Worm (Caenorhabditis elegans): ENCODE measurements around the gene ZK470.14.
A peak's percentile ranks its signal among the peaks of the same experiment; 100 is the strongest.

Gene ZK470.14

DNA sequence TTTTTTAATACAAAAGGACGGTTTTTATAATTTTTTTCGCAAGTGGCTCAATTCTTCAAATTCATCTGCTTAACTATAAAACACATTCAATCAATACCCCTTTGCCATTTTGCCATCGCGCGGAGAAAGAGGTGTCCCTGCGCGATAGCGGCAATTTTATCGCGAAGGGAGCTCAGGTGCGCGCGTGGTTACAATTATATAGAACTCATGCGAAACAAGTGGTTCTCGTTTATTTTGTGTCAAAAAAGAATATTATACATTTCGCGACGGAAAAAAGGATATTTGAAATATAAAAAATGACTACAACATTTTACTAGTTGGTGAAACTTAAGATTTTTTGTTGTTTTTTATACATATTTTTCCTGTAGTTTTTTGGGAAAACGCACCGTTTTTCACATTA is 41.9 kb downstream of the ZK470.14 start (continued):
- TF ChIP-seq akir-1 (GFP tag; optimal IDR thresholded peaks at IDR 0.05): peak; percentile 77
- peak; percentile 80 for TF ChIP-seq nhr-179 (tag; optimal IDR thresholded peaks at IDR 0.05)
- peak; percentile 6 for TF ChIP-seq F49E8.2 (tag; optimal IDR thresholded peaks at IDR 0.05; ENCODE audit: insufficient read depth)
- peak; percentile 90 for TF ChIP-seq madf-3 (GFP tag; IDR thresholded peaks at IDR 0.05)
- peak; percentile 87 for TF ChIP-seq ccch-3 (GFP tag; optimal IDR thresholded peaks at IDR 0.05)
- peak; percentile 78 for TF ChIP-seq pha-4 (tag; optimal IDR thresholded peaks at IDR 0.05)
- TF ChIP-seq gei-17 (GFP tag; optimal IDR thresholded peaks at IDR 0.05): peak; percentile 98
- TF ChIP-seq mcd-1 (GFP tag; IDR thresholded peaks at IDR 0.05): peak; percentile 92
- no peak for TF ChIP-seq mxl-1 (tag; optimal IDR thresholded peaks at IDR 0.05)
- no peak for TF ChIP-seq ama-1 (optimal IDR thresholded peaks at IDR 0.05)
- TF ChIP-seq ama-1 (GFP tag; optimal IDR thresholded peaks at IDR 0.05): peak; percentile 26 to 68
- 0 out of 2 replicates have a peak, but pooled peaks have one; percentile 35 for TF ChIP-seq sea-2 (GFP tag; IDR thresholded peaks at IDR 0.05)
- TF ChIP-seq B0261.1 (tag; optimal IDR thresholded peaks at IDR 0.05): peak; percentile 49
- TF ChIP-seq B0336.3 (GFP tag; IDR thresholded peaks at IDR 0.05): peak; percentile 98
- peak; percentile 41 for TF ChIP-seq madf-6 (GFP tag; IDR thresholded peaks at IDR 0.05)
- peak; percentile 59; the same call in 1 of the 2 replicates for TF ChIP-seq Y95B8A.8 (GFP tag; IDR thresholded peaks at IDR 0.05)
- TF ChIP-seq dpl-1 (GFP tag; optimal IDR thresholded peaks at IDR 0.05): no peak
- TF ChIP-seq ztf-25 (GFP tag; IDR thresholded peaks at IDR 0.05): no peak
- peak; percentile 34 for TF ChIP-seq lsy-27 (tag; optimal IDR thresholded peaks at IDR 0.05; ENCODE audit: borderline replicate concordance, insufficient read depth)
- TF ChIP-seq Y67H2A.10 (GFP tag; conservative IDR thresholded peaks at IDR 0.05): 0 out of 2 replicates have a peak, but pooled peaks have one; percentile 34
- peak; percentile 98 for TF ChIP-seq nfyb-1 (GFP tag; IDR thresholded peaks at IDR 0.05)
- TF ChIP-seq lir-1 (GFP tag; conservative IDR thresholded peaks at IDR 0.05): peak; percentile 96
- TF ChIP-seq snpc-3.4 (tag; optimal IDR thresholded peaks at IDR 0.05): peak; percentile 12
- TF ChIP-seq zfh-2 (GFP tag; conservative IDR thresholded peaks at IDR 0.05): peak; percentile 95
- TF ChIP-seq ZK185.1 (tag; optimal IDR thresholded peaks at IDR 0.05; ENCODE audit: poor library complexity, severe bottlenecking): peak; percentile 98
- peak; percentile 97 for TF ChIP-seq F37B4.10 (GFP tag; IDR thresholded peaks at IDR 0.05)
- no peak for TF ChIP-seq bed-2 (GFP tag; IDR thresholded peaks at IDR 0.05)
- TF ChIP-seq F22D6.2 (tag; optimal IDR thresholded peaks at IDR 0.05): peak; percentile 96
- peak; percentile 85 for TF ChIP-seq ceh-100 (GFP tag; IDR thresholded peaks at IDR 0.05)
- TF ChIP-seq D2030.7 (GFP tag; IDR thresholded peaks at IDR 0.05): no peak
- peak; percentile 80; the same call in 1 of the 2 replicates for TF ChIP-seq ceh-40 (GFP tag; IDR thresholded peaks at IDR 0.05)
- TF ChIP-seq lin-35 (GFP tag; optimal IDR thresholded peaks at IDR 0.05): peak in 2 of 3 experiments; percentile 80 to 99
- TF ChIP-seq aptf-2 (GFP tag; conservative IDR thresholded peaks at IDR 0.05): 0 out of 2 replicates have a peak, but pooled peaks have one; percentile 57
- no peak for TF ChIP-seq hrde-1 (tag; optimal IDR thresholded peaks at IDR 0.05; ENCODE audit: borderline replicate concordance)
- peak; percentile 95 for TF ChIP-seq T07F8.4 (tag; optimal IDR thresholded peaks at IDR 0.05)
- TF ChIP-seq F10E7.11 (tag; optimal IDR thresholded peaks at IDR 0.05): peak; percentile 97
- TF ChIP-seq F33H1.4 (GFP tag; IDR thresholded peaks at IDR 0.05): peak; percentile 36; the same call in 1 of the 2 replicates
- TF ChIP-seq snpc-1.3 (tag; optimal IDR thresholded peaks at IDR 0.05; ENCODE audit: insufficient read depth): peak; percentile 75
- TF ChIP-seq efl-1 (GFP tag; optimal IDR thresholded peaks at IDR 0.05): no peak
- TF ChIP-seq K12H6.12 (tag; optimal IDR thresholded peaks at IDR 0.05): peak; percentile 98
- TF ChIP-seq pbrm-1 (GFP tag; IDR thresholded peaks at IDR 0.05): peak; percentile 97
- TF ChIP-seq hmg-1.2 (GFP tag; IDR thresholded peaks at IDR 0.05): peak; percentile 90
- peak; percentile 91 for TF ChIP-seq lin-54 (GFP tag; optimal IDR thresholded peaks at IDR 0.05)
- TF ChIP-seq ztf-18 (tag; optimal IDR thresholded peaks at IDR 0.05): peak; percentile 68
- TF ChIP-seq ztf-3 (GFP tag; optimal IDR thresholded peaks at IDR 0.05): peak; percentile 90
- no peak for TF ChIP-seq Y79H2A.3 (GFP tag; conservative IDR thresholded peaks at IDR 0.05)
- peak; percentile 14 for TF ChIP-seq rpc-1 (optimal IDR thresholded peaks at IDR 0.05)
- no peak for TF ChIP-seq rpc-1 (tag; optimal IDR thresholded peaks at IDR 0.05)
- no peak for TF ChIP-seq aptf-3 (GFP tag; IDR thresholded peaks at IDR 0.05)

Data from whole organism, young adult.